Worm (Caenorhabditis elegans): ENCODE data around the gene idhg-1.

The idhg-1 gene

DNA sequence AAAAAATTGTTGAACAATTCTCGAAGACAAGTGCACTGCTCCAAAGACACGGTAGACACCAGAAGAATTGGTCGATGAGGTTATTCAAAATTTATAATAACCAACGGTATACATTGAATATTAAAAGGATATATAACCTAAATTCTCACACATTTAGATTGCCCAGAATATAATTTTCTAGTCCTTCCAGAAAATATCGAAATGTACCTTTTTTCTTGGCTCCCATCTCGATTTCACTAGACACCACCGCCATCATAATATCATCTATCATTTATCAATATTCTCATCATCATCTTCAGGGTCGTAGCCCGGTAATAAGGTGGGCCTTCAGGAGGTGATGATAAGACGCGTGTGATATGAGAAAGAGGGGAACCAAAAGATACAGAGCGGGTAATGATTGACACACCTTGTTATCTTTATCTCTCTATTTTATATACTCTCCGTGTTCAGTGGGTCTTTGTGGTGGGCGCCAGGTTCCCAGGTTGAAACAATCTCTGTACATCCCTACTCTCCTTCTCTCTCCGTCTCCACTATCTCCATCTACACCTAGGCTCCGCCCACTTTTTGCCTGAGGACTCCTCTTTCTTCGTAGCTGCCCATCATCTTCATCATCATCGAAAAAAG lies 31.7 kb downstream of the idhg-1 start, which contains the start of gene mab-21:
Gene mab-21 (plus strand): TSS at position 615 of the 624 bp plus-strand sequence.
- TF ChIP-seq nfyb-1 (GFP tag; IDR thresholded peaks at IDR 0.05) (0 out of 2 replicates have a peak, but pooled peaks have one; percentile 15), ccch-3 (GFP tag; optimal IDR thresholded peaks at IDR 0.05) (no peak)

- TF ChIP-seq sptf-2 (GFP tag; optimal IDR thresholded peaks at IDR 0.05): no peak
- 0 out of 2 replicates have a peak, but pooled peaks have one; percentile 23 for TF ChIP-seq nfyb-1 (GFP tag; IDR thresholded peaks at IDR 0.05)
Measured at ce11 chrIII:4601286-4601685, 32.7 kb downstream of the idhg-1 start.

ce11 chrIII:4603837-4604236 lies 35.2 kb downstream of the idhg-1 start:
- TF ChIP-seq snpc-4 (GFP tag; optimal IDR thresholded peaks at IDR 0.05) (no peak), snpc-4 (tag; optimal IDR thresholded peaks at IDR 0.05) (no peak), pha-4 (tag; optimal IDR thresholded peaks at IDR 0.05) (no peak), lin-54 (GFP tag; optimal IDR thresholded peaks at IDR 0.05) (no peak), hmg-1.2 (GFP tag; IDR thresholded peaks at IDR 0.05) (no peak), snpc-3.4 (tag; optimal IDR thresholded peaks at IDR 0.05) (no peak), him-1 (tag; optimal IDR thresholded peaks at IDR 0.05) (no peak), lin-40 (tag; optimal IDR thresholded peaks at IDR 0.05) (no peak), ceh-40 (GFP tag; IDR thresholded peaks at IDR 0.05) (no peak), hlh-26 (GFP tag; conservative IDR thresholded peaks at IDR 0.05) (no peak), Y53G8AR.9 (GFP tag; conservative IDR thresholded peaks at IDR 0.05) (no peak), rcor-1 (GFP tag; IDR thresholded peaks at IDR 0.05) (no peak), hrde-1 (tag; optimal IDR thresholded peaks at IDR 0.05; ENCODE audit: borderline replicate concordance) (no peak), mxl-1 (tag; optimal IDR thresholded peaks at IDR 0.05) (no peak), unc-130 (GFP tag; optimal IDR thresholded peaks at IDR 0.05) (no peak), ekl-4 (GFP tag; IDR thresholded peaks at IDR 0.05) (no peak)

ce11 chrIII:4612334-4612953 lies 43.8 kb downstream of the idhg-1 start, which contains the start of gene sel-2:
sel-2 (minus strand) TSS chrIII:4612384.
- TF ChIP-seq F37B4.10 (GFP tag; IDR thresholded peaks at IDR 0.05) (no peak), hmg-1.2 (GFP tag; IDR thresholded peaks at IDR 0.05) (peak; percentile 61; the same call in 1 of the 2 replicates), F10E7.11 (tag; optimal IDR thresholded peaks at IDR 0.05) (no peak), atf-7 (tag; optimal IDR thresholded peaks at IDR 0.05) (no peak), C17E4.6 (GFP tag; IDR thresholded peaks at IDR 0.05) (no peak), tlf-1 (GFP tag; optimal IDR thresholded peaks at IDR 0.05) (no peak), bed-1 (GFP tag; IDR thresholded peaks at IDR 0.05) (no peak)

ce11 chrIII:4616071-4616571 lies 47.5 kb downstream of the idhg-1 start, which contains the start of gene lips-3:
lips-3 (plus strand) TSS chrIII:4616528.
- TF ChIP-seq ama-1 (optimal IDR thresholded peaks at IDR 0.05) (no peak), ama-1 (GFP tag; optimal IDR thresholded peaks at IDR 0.05) (no peak), ztf-6 (GFP tag; IDR thresholded peaks at IDR 0.05) (no peak), snpc-4 (GFP tag; optimal IDR thresholded peaks at IDR 0.05) (no peak), snpc-4 (tag; optimal IDR thresholded peaks at IDR 0.05) (no peak), K11D2.4 (GFP tag; IDR thresholded peaks at IDR 0.05) (no peak), tlf-1 (GFP tag; optimal IDR thresholded peaks at IDR 0.05) (no peak), tbp1 (GFP tag; optimal IDR thresholded peaks at IDR 0.05) (no peak)

Measured in whole organism, young adult.